Fruit fly (Drosophila melanogaster) whole organism, embryonic: ENCODE measurements around the gene mu2.

Experiments
- ATbp ChIP-seq: fragments of 200-800 bp; sonication (Bioruptor generic); optimal IDR thresholded peaks from 2 replicates; lab custom pipeline; 2017; ENCODE audit warnings: missing biosample characterization, mild to moderate bottlenecking, missing genetic modification characterization, missing genetic modification reagents
- Ada2b ChIP-seq: fragments of 200-800 bp; sonication (Bioruptor generic); IDR thresholded peaks from 2 replicates; pipeline ENCODE4 v1.3.6; 2022; ENCODE audit warnings: missing biosample characterization, missing genetic modification characterization
- Antp ChIP-seq: fragments of 200-800 bp; sonication (Bioruptor generic); optimal IDR thresholded peaks from 3 replicates; lab custom pipeline; 2016; ENCODE audit warnings: missing biosample characterization, missing genetic modification characterization
- CG10147 ChIP-seq: fragments of 200-800 bp; sonication (Bioruptor generic); optimal IDR thresholded peaks from 2 replicates; lab custom pipeline; 2019; ENCODE audit warnings: missing biosample characterization, mild to moderate bottlenecking, missing genetic modification characterization, moderate library complexity
- CG11093 ChIP-seq: fragments of 200-800 bp; sonication (Bioruptor generic); IDR thresholded peaks from 3 replicates; pipeline ENCODE4 v1.3.6; 2022; ENCODE audit warnings: missing biosample characterization, missing genetic modification characterization
- CG1233 ChIP-seq: fragments of 200-800 bp; sonication (Bioruptor generic); optimal IDR thresholded peaks from 4 replicates; lab custom pipeline; 2018; ENCODE audit warnings: missing biosample characterization, mild to moderate bottlenecking, missing genetic modification characterization
- CG12769 ChIP-seq: fragments of 200-800 bp; sonication (Bioruptor generic); optimal IDR thresholded peaks from 2 replicates; lab custom pipeline; 2019; ENCODE audit warnings: missing biosample characterization, mild to moderate bottlenecking, missing genetic modification characterization, moderate library complexity
- CG13287 ChIP-seq: fragments of 200-800 bp; sonication (Bioruptor generic); IDR thresholded peaks from 2 replicates; pipeline ENCODE4 v1.3.6; 2022; ENCODE audit warnings: missing biosample characterization, missing genetic modification characterization; ENCODE audit not compliant: partially characterized antibody
- CG13296 ChIP-seq: fragments of 200-800 bp; sonication (Bioruptor generic); optimal IDR thresholded peaks from 3 replicates; lab custom pipeline; 2018; ENCODE audit warnings: missing biosample characterization, mild to moderate bottlenecking, missing genetic modification characterization
- CG15073 ChIP-seq: fragments of 200-800 bp; sonication (Bioruptor generic); optimal IDR thresholded peaks from 2 replicates; lab custom pipeline; 2016; ENCODE audit warnings: missing biosample characterization, missing genetic modification characterization
- CG1529 ChIP-seq: fragments of 200-800 bp; sonication (Bioruptor generic); optimal IDR thresholded peaks from 3 replicates; lab custom pipeline; 2018; ENCODE audit warnings: missing biosample characterization, missing genetic modification characterization
- CG15696 ChIP-seq: fragments of 200-800 bp; sonication (Bioruptor generic); optimal IDR thresholded peaks from 2 replicates; lab custom pipeline; 2019; ENCODE audit warnings: missing biosample characterization, mild to moderate bottlenecking, missing genetic modification characterization, moderate library complexity
- CG16863 ChIP-seq: fragments of 200-800 bp; sonication (Bioruptor generic); optimal IDR thresholded peaks from 3 replicates; lab custom pipeline; 2016; ENCODE audit warnings: missing biosample characterization, missing genetic modification characterization
- CG17829 ChIP-seq: fragments of 200-800 bp; optimal IDR thresholded peaks from 2 replicates; lab custom pipeline; 2019; ENCODE audit warnings: missing biosample characterization, mild to moderate bottlenecking, missing genetic modification characterization, moderate library complexity
- CG18011 ChIP-seq: fragments of 200-800 bp; sonication (Bioruptor generic); optimal IDR thresholded peaks from 2 replicates; lab custom pipeline; 2017; ENCODE audit warnings: missing biosample characterization, missing genetic modification characterization, mild to moderate bottlenecking, moderate library complexity, missing genotype
- CG1832 ChIP-seq: fragments of 200-800 bp; sonication (Bioruptor generic); optimal IDR thresholded peaks from 2 replicates; lab custom pipeline; 2017; ENCODE audit warnings: missing biosample characterization, mild to moderate bottlenecking, missing genetic modification characterization, inconsistent platforms
- CG2120 ChIP-seq: fragments of 200-800 bp; sonication (Bioruptor generic); optimal IDR thresholded peaks from 3 replicates; lab custom pipeline; 2016; ENCODE audit warnings: missing biosample characterization, missing genetic modification characterization
- CG2199 ChIP-seq: fragments of 200-800 bp; sonication (Bioruptor generic); IDR thresholded peaks from 3 replicates; pipeline ENCODE4 v1.3.6; 2022; ENCODE audit warnings: missing biosample characterization, missing genetic modification characterization
- CG30020 ChIP-seq: fragments of 200-800 bp; optimal IDR thresholded peaks from 2 replicates; lab custom pipeline; 2019; ENCODE audit warnings: missing biosample characterization, mild to moderate bottlenecking, missing genetic modification characterization, moderate library complexity
- CG31365 ChIP-seq: fragments of 200-800 bp; sonication (Bioruptor generic); optimal IDR thresholded peaks from 2 replicates; lab custom pipeline; 2018; ENCODE audit warnings: missing biosample characterization, mild to moderate bottlenecking, missing genetic modification characterization
- CG32772 ChIP-seq: fragments of 200-800 bp; sonication (Bioruptor generic); IDR thresholded peaks from 2 replicates; pipeline ENCODE4 v1.3.6; 2022; ENCODE audit warnings: missing biosample characterization, missing genetic modification characterization
- CG33213 ChIP-seq: fragments of 200-800 bp; sonication (Bioruptor generic); optimal IDR thresholded peaks from 3 replicates; lab custom pipeline; 2016; ENCODE audit warnings: missing biosample characterization, missing genetic modification characterization
- CG5180 ChIP-seq: fragments of 200-800 bp; sonication (Bioruptor generic); optimal IDR thresholded peaks from 3 replicates; lab custom pipeline; 2017; ENCODE audit warnings: missing biosample characterization, missing genetic modification characterization, mild to moderate bottlenecking, moderate library complexity, missing genetic modification reagents
- CG6175 ChIP-seq: fragments of 200-800 bp; sonication (Bioruptor generic); IDR thresholded peaks from 3 replicates; pipeline ENCODE4 v1.3.6; 2022; ENCODE audit warnings: missing biosample characterization, missing genetic modification characterization
- CG7786 ChIP-seq: fragments of 200-800 bp; sonication (Bioruptor generic); optimal IDR thresholded peaks from 2 replicates; lab custom pipeline; 2016; ENCODE audit warnings: missing biosample characterization, missing genetic modification characterization
- CG7839 ChIP-seq: fragments of 200-800 bp; sonication (Bioruptor generic); optimal IDR thresholded peaks from 3 replicates; lab custom pipeline; 2018; ENCODE audit warnings: missing biosample characterization, mild to moderate bottlenecking, missing genetic modification characterization, moderate library complexity
- Chrac-16 ChIP-seq: fragments of 200-800 bp; sonication (Bioruptor generic); optimal IDR thresholded peaks from 3 replicates; lab custom pipeline; 2016; ENCODE audit warnings: missing biosample characterization, missing genetic modification characterization
- CkIIα-i1 ChIP-seq: fragments of 200-800 bp; sonication (Bioruptor generic); IDR thresholded peaks from 2 replicates; pipeline ENCODE4 v1.3.6; 2022; ENCODE audit warnings: missing biosample characterization, missing genetic modification characterization
- E2f2 ChIP-seq: fragments of 200-800 bp; sonication (Bioruptor generic); IDR thresholded peaks from 2 replicates; pipeline ENCODE4 v1.3.6; 2022; ENCODE audit warnings: missing biosample characterization, missing genetic modification characterization
- HHEX ChIP-seq: fragments of 200-800 bp; sonication (Bioruptor generic); optimal IDR thresholded peaks from 3 replicates; lab custom pipeline; 2017; ENCODE audit warnings: missing biosample characterization, mild to moderate bottlenecking, missing genetic modification characterization, missing genetic modification reagents
- Hr3 ChIP-seq: fragments of 200-800 bp; sonication (Bioruptor generic); optimal IDR thresholded peaks from 3 replicates; lab custom pipeline; 2016; ENCODE audit warnings: missing biosample characterization, missing genetic modification characterization
- NfI ChIP-seq: fragments of 200-800 bp; sonication (Bioruptor generic); optimal IDR thresholded peaks from 3 replicates; lab custom pipeline; 2018; ENCODE audit warnings: missing biosample characterization, mild to moderate bottlenecking, missing genetic modification characterization, moderate library complexity
- Optix ChIP-seq: fragments of 200-800 bp; sonication (Bioruptor generic); IDR thresholded peaks from 3 replicates; pipeline ENCODE4 v1.3.6; 2022; ENCODE audit warnings: missing biosample characterization, missing genetic modification characterization
- Six4 ChIP-seq: fragments of 200-800 bp; sonication (Bioruptor generic); optimal IDR thresholded peaks from 2 replicates; lab custom pipeline; 2016; ENCODE audit warnings: missing biosample characterization, missing genetic modification characterization
- Xbp1 ChIP-seq: fragments of 200-800 bp; sonication (Bioruptor generic); optimal IDR thresholded peaks from 3 replicates; lab custom pipeline; 2016; ENCODE audit warnings: missing biosample characterization, mild to moderate bottlenecking, missing genetic modification characterization
- bigmax ChIP-seq: fragments of 200-800 bp; sonication (Bioruptor generic); optimal IDR thresholded peaks from 2 replicates; lab custom pipeline; 2018; ENCODE audit warnings: missing biosample characterization, mild to moderate bottlenecking, missing genetic modification characterization
- cad ChIP-seq: fragments of >200 bp; optimal IDR thresholded peaks from 2 replicates; lab custom pipeline; 2017; ENCODE audit warnings: missing biosample characterization, missing genetic modification characterization
- croc ChIP-seq: fragments of 200-800 bp; sonication (Bioruptor generic); conservative IDR thresholded peaks from 3 replicates; pipeline ENCODE4 v1.3.6; 2022; ENCODE audit warnings: missing biosample characterization, missing genetic modification characterization
- crol ChIP-seq: fragments of 200-800 bp; sonication (Bioruptor generic); IDR thresholded peaks from 2 replicates; pipeline ENCODE4 v1.3.6; 2022; ENCODE audit warnings: missing biosample characterization, missing genetic modification characterization
- crp ChIP-seq, 2 experiments: fragments of 200-800 bp; sonication (Bioruptor generic); optimal IDR thresholded peaks; 2 replicates in 1 of 2; 3 replicates in 1 of 2; lab custom pipeline; 2017; ENCODE audit warnings: missing biosample characterization in 2 of 2, missing genetic modification characterization in 2 of 2, mild to moderate bottlenecking in 1 of 2, moderate library complexity in 1 of 2
- dimm ChIP-seq: fragments of 200-800 bp; sonication (Bioruptor generic); IDR thresholded peaks from 2 replicates; pipeline ENCODE4 v1.3.6; 2022; ENCODE audit warnings: missing biosample characterization, missing genetic modification characterization
- esg ChIP-seq: fragments of 200-800 bp; sonication (Bioruptor generic); conservative IDR thresholded peaks from 2 replicates; pipeline ENCODE4 v1.3.6; 2022; ENCODE audit warnings: missing biosample characterization, missing genetic modification characterization
- exex ChIP-seq: fragments of 200-800 bp; sonication (Bioruptor generic); optimal IDR thresholded peaks from 4 replicates; lab custom pipeline; 2018; ENCODE audit warnings: missing biosample characterization, mild to moderate bottlenecking, missing genetic modification characterization, moderate library complexity
- eyg ChIP-seq: fragments of 200-800 bp; sonication (Bioruptor generic); optimal IDR thresholded peaks from 3 replicates; lab custom pipeline; 2016; ENCODE audit warnings: missing biosample characterization, missing genetic modification characterization
- gfzf ChIP-seq: fragments of 200-800 bp; sonication (Bioruptor generic); optimal IDR thresholded peaks from 2 replicates; lab custom pipeline; 2016; ENCODE audit warnings: missing biosample characterization, mild to moderate bottlenecking, missing genetic modification characterization, moderate library complexity
- hth ChIP-seq: fragments of >200 bp; optimal IDR thresholded peaks from 2 replicates; lab custom pipeline; 2017; ENCODE audit warnings: inconsistent platforms
- nom ChIP-seq: fragments of 200-800 bp; sonication (Bioruptor generic); optimal IDR thresholded peaks from 2 replicates; lab custom pipeline; 2017; ENCODE audit warnings: missing biosample characterization, missing genetic modification characterization, mild to moderate bottlenecking, moderate library complexity, missing genetic modification reagents
- org-1 ChIP-seq: fragments of 200-800 bp; sonication (Bioruptor generic); optimal IDR thresholded peaks from 2 replicates; lab custom pipeline; 2017; ENCODE audit warnings: missing biosample characterization, missing genetic modification characterization
- so ChIP-seq: fragments of 200-800 bp; sonication (Bioruptor generic); IDR thresholded peaks from 3 replicates; pipeline ENCODE4 v1.3.6; 2022; ENCODE audit warnings: missing biosample characterization, missing genetic modification characterization
- tgo ChIP-seq: fragments of 200-800 bp; sonication (Bioruptor generic); IDR thresholded peaks from 3 replicates; pipeline ENCODE4 v1.3.6; 2022; ENCODE audit warnings: missing biosample characterization, missing genetic modification characterization
- ttk ChIP-seq: fragments of 200-800 bp; sonication (Bioruptor generic); IDR thresholded peaks from 2 replicates; pipeline ENCODE4 v2.1.2; 2022; ENCODE audit warnings: missing biosample characterization, missing genetic modification characterization

Gene mu2

dm6 chr3L:1962964-1963363 lies 15.7 kb upstream of the mu2 start, which contains the start of gene SCOT (continued):
- TF ChIP-seq CG15696 (tag; lab: Kevin White, UChicago): no peak
- peak; percentile 81 for TF ChIP-seq esg (GFP tag; lab: Robert Waterston, UW)
- no peak for TF ChIP-seq cad (GFP tag; lab: Kevin White, UChicago)
- peak; percentile 57; the same call in 1 of the 2 replicates for TF ChIP-seq E2f2 (GFP tag; lab: Robert Waterston, UW)
- no peak for TF ChIP-seq CG30020
- peak; percentile 66; the same call in 2 of the 3 replicates for TF ChIP-seq so (GFP tag; lab: Robert Waterston, UW)
- no peak for TF ChIP-seq CG33213 (GFP tag; lab: Kevin White, UChicago)
- TF ChIP-seq CG2199: no peak
- peak; percentile 74 for TF ChIP-seq Chrac-16 (GFP tag; lab: Kevin White, UChicago)
- no peak for TF ChIP-seq CG1832 (GFP tag; lab: Kevin White, UChicago)
- no peak for TF ChIP-seq exex (tag; lab: Kevin White, UChicago)
- TF ChIP-seq ttk (GFP tag; lab: Robert Waterston, UW): peak; percentile 87
- TF ChIP-seq CkIIα-i1 (GFP tag; lab: Robert Waterston, UW): no peak
- TF ChIP-seq CG5180 (GFP tag; lab: Kevin White, UChicago): no peak
- peak; percentile 79 for TF ChIP-seq Ada2b (GFP tag; lab: Robert Waterston, UW)
- peak; percentile 76 for TF ChIP-seq croc
- no peak for TF ChIP-seq crp (GFP tag; optimal IDR thresholded peaks at IDR 0.05; lab: Kevin White, UChicago)
- no peak for TF ChIP-seq CG2120 (GFP tag; lab: Kevin White, UChicago)
- peak; percentile 81 for TF ChIP-seq Optix (GFP tag; lab: Robert Waterston, UW)
- peak; percentile 41 for TF ChIP-seq Antp (GFP tag; lab: Kevin White, UChicago)
- TF ChIP-seq CG15073 (GFP tag; lab: Kevin White, UChicago): no peak
- TF ChIP-seq CG18011 (GFP tag; lab: Kevin White, UChicago): no peak
- TF ChIP-seq CG7839 (tag; lab: Kevin White, UChicago): no peak
- TF ChIP-seq CG31365: no peak
- peak; percentile 55 for TF ChIP-seq Hr3 (GFP tag; lab: Kevin White, UChicago)
- TF ChIP-seq CG16863 (GFP tag; lab: Kevin White, UChicago): peak; percentile 69
- TF ChIP-seq CG10147: no peak
- peak; percentile 65; the same call in 2 of the 3 replicates for TF ChIP-seq CG11093 (GFP tag; lab: Robert Waterston, UW)
- TF ChIP-seq tgo (GFP tag; lab: Robert Waterston, UW): peak; percentile 78
- TF ChIP-seq CG7786 (GFP tag; lab: Kevin White, UChicago): peak; percentile 68
- peak; percentile 67 for TF ChIP-seq NfI (GFP tag; lab: Kevin White, UChicago)
- peak; percentile 43 for TF ChIP-seq CG1529
- no peak for TF ChIP-seq HHEX
- TF ChIP-seq eyg (GFP tag; lab: Kevin White, UChicago): peak; percentile 50
- no peak for TF ChIP-seq gfzf (GFP tag; lab: Kevin White, UChicago)
- TF ChIP-seq dimm (GFP tag; lab: Robert Waterston, UW): peak; percentile 49
- no peak for TF ChIP-seq CG1233 (GFP tag; lab: Kevin White, UChicago)
- no peak for TF ChIP-seq hth (lab: Kevin White, UChicago)
- no peak for TF ChIP-seq CG13287
- peak; percentile 41 for TF ChIP-seq org-1 (GFP tag; lab: Kevin White, UChicago)
- peak; percentile 80 for TF ChIP-seq CG32772
- peak; percentile 52; the same call in 1 of the 3 replicates for TF ChIP-seq CG6175 (GFP tag; lab: Robert Waterston, UW)
- peak; percentile 81 for TF ChIP-seq nom (GFP tag; lab: Kevin White, UChicago)
- no peak for TF ChIP-seq CG12769 (tag; lab: Kevin White, UChicago)
- TF ChIP-seq CG17829 (tag; lab: Kevin White, UChicago): no peak
- TF ChIP-seq CG13296 (GFP tag; lab: Kevin White, UChicago): no peak
- peak; percentile 17; the same call in 1 of the 2 replicates for TF ChIP-seq crol (GFP tag; lab: Robert Waterston, UW)
- TF ChIP-seq Six4: no peak
- TF ChIP-seq bigmax (GFP tag; lab: Kevin White, UChicago): no peak
- peak; percentile 73 for TF ChIP-seq Xbp1 (GFP tag; lab: Kevin White, UChicago)
- TF ChIP-seq ATbp (GFP tag; lab: Kevin White, UChicago): peak; percentile 69
